Fruit fly (Drosophila melanogaster): Measurements from ENCODE around the gene CG31975.

DNA sequence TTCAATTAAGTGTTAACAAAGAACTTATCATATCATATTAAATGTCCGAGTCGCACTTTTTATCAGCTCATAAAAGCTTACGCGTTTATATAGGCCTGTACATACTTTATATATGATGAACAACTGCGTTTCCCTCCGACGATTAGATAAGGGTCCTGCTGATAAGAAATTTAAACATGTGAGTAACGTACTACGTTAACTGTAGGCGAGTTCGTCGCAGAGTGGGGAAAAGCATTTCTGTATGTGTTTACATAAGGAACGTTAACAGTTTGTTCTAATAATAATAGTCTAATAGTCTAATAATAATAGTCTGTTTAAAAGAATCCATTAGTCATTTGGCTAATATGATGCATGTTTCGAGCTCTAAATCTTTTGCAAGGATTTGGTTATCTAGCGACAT, 29.6 kb upstream of the CG31975 start:
- TF ChIP-seq CG34367 (tag; optimal IDR thresholded peaks at IDR 0.05) (no peak), gl (tag; optimal IDR thresholded peaks at IDR 0.05) (no peak), CG15710 (tag; optimal IDR thresholded peaks at IDR 0.05) (no peak), CG12605 (GFP tag; IDR thresholded peaks at IDR 0.05) (no peak), CG9948 (tag; optimal IDR thresholded peaks at IDR 0.05) (no peak), rn (GFP tag; IDR thresholded peaks at IDR 0.05) (no peak), fd96Ca (GFP tag; IDR thresholded peaks at IDR 0.05) (no peak), CG14655 (GFP tag; optimal IDR thresholded peaks at IDR 0.05) (no peak), CG32121 (GFP tag; IDR thresholded peaks at IDR 0.05) (no peak), Ets98B (GFP tag; IDR thresholded peaks at IDR 0.05) (no peak), Snoo (tag; optimal IDR thresholded peaks at IDR 0.05) (no peak)

All from whole organism, pupa.